Fruit fly (Drosophila melanogaster): ENCODE results near the gene CG5114.

CG5114 gene

dm6 chr3L:15011638-15012335, 29.2 kb downstream of the CG5114 start (continued):
- TF ChIP-seq CG10274 (GFP tag; optimal IDR thresholded peaks at IDR 0.05) (peak; percentile 2), TFAM (GFP tag; optimal IDR thresholded peaks at IDR 0.05) (no peak), B-H2 (GFP tag; optimal IDR thresholded peaks at IDR 0.05) (no peak), Pdp1 (GFP tag; optimal IDR thresholded peaks at IDR 0.05) (peak; percentile 49 to 65), CG7357 (GFP tag; IDR thresholded peaks at IDR 0.05) (peak; percentile 60; the same call in 2 of the 3 replicates), CoRest (tag; optimal IDR thresholded peaks at IDR 0.05) (peak; percentile 85), CG8089 (GFP tag; optimal IDR thresholded peaks at IDR 0.05) (no peak), gfzf (GFP tag; optimal IDR thresholded peaks at IDR 0.05) (no peak), Six4 (GFP tag; optimal IDR thresholded peaks at IDR 0.05) (peak; percentile 66), phol (tag; optimal IDR thresholded peaks at IDR 0.05) (peak; percentile 85), wek (GFP tag; optimal IDR thresholded peaks at IDR 0.05) (no peak), fd64A (GFP tag; optimal IDR thresholded peaks at IDR 0.05) (no peak), scrt (GFP tag; optimal IDR thresholded peaks at IDR 0.05) (peak; percentile 60), CG13624 (GFP tag; optimal IDR thresholded peaks at IDR 0.05) (peak; percentile 4), sob (GFP tag; IDR thresholded peaks at IDR 0.05) (peak; percentile 80), CG13123 (GFP tag; optimal IDR thresholded peaks at IDR 0.05) (peak; percentile 13), Scr (GFP tag; IDR thresholded peaks at IDR 0.05; ENCODE audit: partially characterized antibody) (no peak), CG10543 (GFP tag; optimal IDR thresholded peaks at IDR 0.05) (peak; percentile 7), CG11696 (GFP tag; IDR thresholded peaks at IDR 0.05) (peak; percentile 47; the same call in 1 of the 2 replicates), CG3995 (GFP tag; optimal IDR thresholded peaks at IDR 0.05) (no peak), NK7.1 (GFP tag; optimal IDR thresholded peaks at IDR 0.05) (no peak), emc (GFP tag; optimal IDR thresholded peaks at IDR 0.05) (no peak), CG12155 (GFP tag; optimal IDR thresholded peaks at IDR 0.05) (peak; percentile 63), ttk (GFP tag; IDR thresholded peaks at IDR 0.05) (peak; percentile 63), tgo (GFP tag; IDR thresholded peaks at IDR 0.05) (peak; percentile 82), CG18011 (GFP tag; optimal IDR thresholded peaks at IDR 0.05) (peak; percentile 17), ranshi (GFP tag; IDR thresholded peaks at IDR 0.05) (peak; percentile 80), tin (GFP tag; optimal IDR thresholded peaks at IDR 0.05) (peak; percentile 65), sima (GFP tag; optimal IDR thresholded peaks at IDR 0.05) (no peak), ap (GFP tag; IDR thresholded peaks at IDR 0.05) (peak; percentile 56; the same call in 1 of the 2 replicates), MTF-1 (GFP tag; optimal IDR thresholded peaks at IDR 0.05; ENCODE audit: borderline replicate concordance) (peak; percentile 23), CG15514 (GFP tag; optimal IDR thresholded peaks at IDR 0.05) (peak; percentile 38), wdn (GFP tag; IDR thresholded peaks at IDR 0.05) (no peak), tll (GFP tag; optimal IDR thresholded peaks at IDR 0.05) (no peak), ems (GFP tag; optimal IDR thresholded peaks at IDR 0.05) (peak; percentile 43), CG18599 (GFP tag; optimal IDR thresholded peaks at IDR 0.05) (peak; percentile 81), CG2199 (GFP tag; IDR thresholded peaks at IDR 0.05) (peak; percentile 69; the same call in 1 of the 3 replicates), Atf6 (GFP tag; IDR thresholded peaks at IDR 0.05) (peak; percentile 74), kah (GFP tag; optimal IDR thresholded peaks at IDR 0.05) (peak; percentile 53), HmgD (GFP tag; optimal IDR thresholded peaks at IDR 0.05) (no peak), cas (GFP tag; IDR thresholded peaks at IDR 0.05) (no peak), CG3847 (GFP tag; IDR thresholded peaks at IDR 0.05) (peak; percentile 50; the same call in 1 of the 2 replicates), CG10959 (GFP tag; IDR thresholded peaks at IDR 0.05) (peak; percentile 80), CG16813 (GFP tag; IDR thresholded peaks at IDR 0.05; ENCODE audit: partially characterized antibody) (no peak), nerfin-2 (GFP tag; IDR thresholded peaks at IDR 0.05; ENCODE audit: partially characterized antibody) (no peak), z (GFP tag; IDR thresholded peaks at IDR 0.05) (no peak), lab (GFP tag; optimal IDR thresholded peaks at IDR 0.05) (peak; percentile 81), Xbp1 (GFP tag; optimal IDR thresholded peaks at IDR 0.05) (peak; percentile 77), hbn (GFP tag; IDR thresholded peaks at IDR 0.05; ENCODE audit: partially characterized antibody) (no peak)

All from whole organism, embryonic.